Worm (Caenorhabditis elegans): ENCODE data around the gene ZK418.10.

DNA sequence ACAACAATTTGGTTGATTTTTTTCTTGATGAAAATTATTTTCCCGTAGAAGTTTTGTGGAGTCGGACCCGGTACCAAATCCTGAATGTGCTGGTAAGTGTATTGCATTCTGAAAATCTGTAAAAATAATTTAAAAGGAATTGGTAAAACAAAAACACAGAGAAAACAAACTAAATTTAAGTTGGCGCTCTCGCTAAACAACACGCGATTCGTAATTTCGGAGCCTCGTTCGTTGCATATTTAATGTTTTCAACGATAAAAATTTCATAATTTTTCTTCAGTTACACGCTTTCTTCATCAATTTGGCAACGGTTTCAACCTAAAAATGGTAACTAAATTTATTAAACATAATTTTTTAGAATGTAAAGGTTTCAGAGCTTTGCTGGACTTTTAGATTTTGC is 43.1 kb upstream of the ZK418.10 start, which contains the start of the genes pot-1 and ggtb-1:
- TF ChIP-seq ceh-82 (tag; optimal IDR thresholded peaks at IDR 0.05) (no peak), egl-27 (tag; optimal IDR thresholded peaks at IDR 0.05) (no peak), lin-11 (tag; optimal IDR thresholded peaks at IDR 0.05) (no peak)

All from whole organism, L2 larva.